Worm (Caenorhabditis elegans) whole organism, L3 larva: ENCODE measurements around the gene cept-2.

Source experiments
- R02D3.7 ChIP-seq: fragments of 150-350 bp; optimal IDR thresholded peaks from 2 replicates; lab custom pipeline; 2014; ENCODE audit warnings: missing biosample characterization, missing genetic modification characterization
- ZK546.5 ChIP-seq: sonication (generic microtip); optimal IDR thresholded peaks from 2 replicates; lab custom pipeline; 2017; ENCODE audit warnings: missing biosample characterization, missing genetic modification characterization
- ceh-16 ChIP-seq: sonication (generic microtip); optimal IDR thresholded peaks from 2 replicates; lab custom pipeline; 2017; ENCODE audit warnings: missing biosample characterization, missing genetic modification characterization
- ceh-28 ChIP-seq: fragments of 150-350 bp; optimal IDR thresholded peaks from 2 replicates; lab custom pipeline; 2014; ENCODE audit warnings: missing biosample characterization, missing genetic modification reagents, missing genetic modification characterization
- ceh-9 ChIP-seq: sonication (generic microtip); optimal IDR thresholded peaks from 2 replicates; lab custom pipeline; 2018; ENCODE audit warnings: missing biosample characterization, missing genetic modification characterization
- daf-12 ChIP-seq: fragments of 150-350 bp; optimal IDR thresholded peaks from 2 replicates; lab custom pipeline; 2014; ENCODE audit warnings: missing biosample characterization, missing genetic modification reagents, missing genetic modification characterization
- egl-27 ChIP-seq: sonication (generic microtip); optimal IDR thresholded peaks from 4 replicates; lab custom pipeline; 2017; ENCODE audit warnings: missing biosample characterization, missing genetic modification reagents, missing genetic modification characterization
- egl-5 ChIP-seq: fragments of 150-350 bp; optimal IDR thresholded peaks from 2 replicates; lab custom pipeline; 2017; ENCODE audit warnings: missing biosample characterization, missing genetic modification reagents, missing genetic modification characterization, inconsistent platforms
- elt-2 ChIP-seq: sonication (generic microtip); optimal IDR thresholded peaks from 2 replicates; lab custom pipeline; 2016; ENCODE audit warnings: missing genetic modification reagents, mild to moderate bottlenecking, missing genetic modification characterization, missing compliant biosample characterization
- elt-3 ChIP-seq, 3 experiments: fragments of 150-350 bp in 1 of 3; sonication (generic microtip) in 2 of 3; optimal IDR thresholded peaks; 2 replicates in 2 of 3; 4 replicates in 1 of 3; lab custom pipeline; 2014 to 2017; ENCODE audit warnings: missing biosample characterization in 3 of 3, missing genetic modification characterization in 3 of 3
- eor-1 ChIP-seq, 2 experiments: fragments of 150-350 bp; optimal IDR thresholded peaks; 2 replicates each; lab custom pipeline; 2014 to 2018; ENCODE audit warnings: missing biosample characterization in 2 of 2, missing genetic modification characterization in 2 of 2
- fkh-10 ChIP-seq: sonication (generic microtip); optimal IDR thresholded peaks from 2 replicates; lab custom pipeline; 2017; ENCODE audit warnings: missing biosample characterization, missing genetic modification reagents, missing genetic modification characterization
- fkh-2 ChIP-seq: fragments of 150-350 bp; optimal IDR thresholded peaks from 2 replicates; lab custom pipeline; 2014; ENCODE audit warnings: missing biosample characterization, missing genetic modification reagents, missing genetic modification characterization
- fos-1 ChIP-seq: fragments of 150-350 bp; optimal IDR thresholded peaks from 2 replicates; lab custom pipeline; 2014; ENCODE audit warnings: missing biosample characterization, missing genetic modification characterization
- jun-1 ChIP-seq: fragments of 150-350 bp; optimal IDR thresholded peaks from 2 replicates; lab custom pipeline; 2014; ENCODE audit warnings: missing biosample characterization, missing genetic modification reagents, missing genetic modification characterization
- lin-15B ChIP-seq: fragments of 150-350 bp; optimal IDR thresholded peaks from 2 replicates; lab custom pipeline; 2014; ENCODE audit warnings: missing biosample characterization, missing genetic modification characterization
- lin-39 ChIP-seq: fragments of 150-350 bp; optimal IDR thresholded peaks from 2 replicates; lab custom pipeline; 2018; ENCODE audit warnings: missing biosample characterization, missing genetic modification reagents, missing genetic modification characterization
- lsy-12 ChIP-seq: sonication (generic microtip); optimal IDR thresholded peaks from 2 replicates; lab custom pipeline; 2016; ENCODE audit warnings: mild to moderate bottlenecking, missing genetic modification characterization, missing compliant biosample characterization
- mdl-1 ChIP-seq: fragments of 150-350 bp; optimal IDR thresholded peaks from 2 replicates; lab custom pipeline; 2014; ENCODE audit warnings: missing biosample characterization, missing genetic modification characterization
- nfya-1 ChIP-seq: sonication (generic microtip); optimal IDR thresholded peaks from 2 replicates; lab custom pipeline; 2017; ENCODE audit warnings: missing genetic modification characterization, mild to moderate bottlenecking, missing compliant biosample characterization, antibody characterized with exemption, moderate library complexity; ENCODE audit not compliant: insufficient read depth
- nhr-12 ChIP-seq: fragments of 150-350 bp; optimal IDR thresholded peaks from 2 replicates; lab custom pipeline; 2014; ENCODE audit warnings: missing biosample characterization, missing genetic modification characterization
- nhr-25 ChIP-seq: sonication (generic microtip); optimal IDR thresholded peaks from 2 replicates; lab custom pipeline; 2017; ENCODE audit warnings: missing biosample characterization, missing genetic modification characterization
- nhr-43 ChIP-seq: sonication (generic microtip); optimal IDR thresholded peaks from 2 replicates; lab custom pipeline; 2016; ENCODE audit warnings: mild to moderate bottlenecking, missing genetic modification characterization, missing compliant biosample characterization; ENCODE audit not compliant: poor library complexity, severe bottlenecking
- nhr-67 ChIP-seq: fragments of 150-350 bp; optimal IDR thresholded peaks from 2 replicates; lab custom pipeline; 2014; ENCODE audit warnings: missing biosample characterization, missing genetic modification characterization
- nhr-77 ChIP-seq: fragments of 150-350 bp; optimal IDR thresholded peaks from 2 replicates; lab custom pipeline; 2014; ENCODE audit warnings: missing biosample characterization, missing genetic modification characterization
- pha-4 ChIP-seq: fragments of 150-350 bp; optimal IDR thresholded peaks from 2 replicates; lab custom pipeline; 2014; ENCODE audit warnings: missing biosample characterization, missing genetic modification reagents, missing genetic modification characterization
- sea-2 ChIP-seq: fragments of 150-350 bp; sonication (generic microtip); optimal IDR thresholded peaks from 4 replicates; lab custom pipeline; 2014; ENCODE audit warnings: missing biosample characterization, missing genetic modification reagents, missing genetic modification characterization
- skn-1 ChIP-seq: fragments of 150-350 bp; optimal IDR thresholded peaks from 2 replicates; lab custom pipeline; 2014; ENCODE audit warnings: missing biosample characterization, missing genetic modification characterization
- snpc-4 ChIP-seq: fragments of 150-350 bp; optimal IDR thresholded peaks from 2 replicates; lab custom pipeline; 2014; ENCODE audit warnings: missing biosample characterization, missing genetic modification characterization
- tbx-2 ChIP-seq: sonication (generic microtip); optimal IDR thresholded peaks from 2 replicates; lab custom pipeline; 2016; ENCODE audit warnings: mild to moderate bottlenecking, missing genetic modification characterization, missing compliant biosample characterization
- unc-39 ChIP-seq: sonication (generic microtip); optimal IDR thresholded peaks from 4 replicates; lab custom pipeline; 2017; ENCODE audit warnings: missing biosample characterization, missing genetic modification characterization
- ztf-11 ChIP-seq: fragments of 150-350 bp; optimal IDR thresholded peaks from 2 replicates; lab custom pipeline; 2014; ENCODE audit warnings: missing biosample characterization, missing genetic modification characterization

The cept-2 gene

ce11 chrV:14355738-14356368 lies 8.3 kb downstream of the cept-2 start, which contains the start of gene cyn-1 (continued):
- TF ChIP-seq mdl-1 (tag; lab: Kevin White, UChicago), result no peak
- TF ChIP-seq elt-3 (tag; optimal IDR thresholded peaks at IDR 0.05; lab: Kevin White, UChicago), result no peak
- TF ChIP-seq fkh-10 (GFP tag; lab: Kevin White, UChicago), result peak; percentile 38
- TF ChIP-seq tbx-2 (tag; lab: Kevin White, UChicago), result peak; percentile 69
- no peak for TF ChIP-seq ceh-16 (tag; lab: Kevin White, UChicago)
- peak; percentile 77 for TF ChIP-seq lsy-12 (tag; lab: Kevin White, UChicago)
- TF ChIP-seq ZK546.5 (tag; lab: Kevin White, UChicago), result no peak
- peak; percentile 28 for TF ChIP-seq lin-39 (tag; lab: Kevin White, UChicago)
- TF ChIP-seq nhr-77 (tag; lab: Kevin White, UChicago), result peak; percentile 14
- TF ChIP-seq jun-1 (tag; lab: Kevin White, UChicago), result peak; percentile 77
- no peak for TF ChIP-seq nhr-12
- peak; percentile 72 for TF ChIP-seq R02D3.7 (tag; lab: Kevin White, UChicago)
- TF ChIP-seq sea-2 (GFP tag; lab: Kevin White, UChicago), result no peak
- no peak for TF ChIP-seq fkh-2 (tag; lab: Kevin White, UChicago)
- TF ChIP-seq ceh-28 (tag; lab: Kevin White, UChicago), result peak; percentile 68
- TF ChIP-seq ceh-9 (tag; lab: Kevin White, UChicago), result no peak
- peak; percentile 94 for TF ChIP-seq nfya-1 (tag; lab: Kevin White, UChicago)
- TF ChIP-seq skn-1 (tag; lab: Kevin White, UChicago), result no peak
- no peak for TF ChIP-seq fos-1 (tag; lab: Kevin White, UChicago)
- peak; percentile 35 for TF ChIP-seq nhr-25 (tag; lab: Kevin White, UChicago)
- peak; percentile 87 for TF ChIP-seq egl-5 (tag; lab: Kevin White, UChicago)

- TF ChIP-seq nfya-1 (tag; lab: Kevin White, UChicago), result peak; percentile 86
Observed at ce11 chrV:14357347-14357746, 9.8 kb downstream of the cept-2 start.

DNA sequence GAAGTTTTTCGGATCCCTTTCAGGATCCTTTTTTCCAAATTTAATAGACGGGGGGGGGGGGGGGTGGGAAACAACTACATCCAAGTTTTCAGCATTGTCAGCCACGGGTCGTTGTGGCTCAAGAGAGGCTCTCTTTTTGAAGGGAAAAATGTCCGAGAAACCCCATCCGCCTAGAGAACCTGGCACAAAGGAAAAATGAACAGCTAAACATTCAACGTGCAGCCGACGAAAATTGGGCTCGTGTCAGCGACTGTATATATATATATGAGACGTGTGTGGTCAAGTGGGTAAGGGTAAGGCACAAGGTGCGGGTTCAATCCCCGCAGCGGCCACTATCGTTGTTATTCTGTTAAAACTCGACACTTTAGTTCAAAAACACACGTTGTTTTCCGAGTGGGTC lies 11.0 kb downstream of the cept-2 start, which contains the start of gene Y49A3A.4:
Gene Y49A3A.4, minus strand, starts transcription at position 314 of the 400 bp plus-strand sequence.
- TF ChIP-seq ztf-11 (tag; lab: Kevin White, UChicago) (no peak), pha-4 (no peak), snpc-4 (peak; percentile 77), fkh-2 (tag; lab: Kevin White, UChicago) (no peak), nhr-67 (tag; lab: Kevin White, UChicago) (no peak), nfya-1 (tag; lab: Kevin White, UChicago) (peak; percentile 14), elt-2 (tag; lab: Kevin White, UChicago) (peak; percentile 11), unc-39 (tag; lab: Kevin White, UChicago) (no peak), fos-1 (tag; lab: Kevin White, UChicago) (no peak)

- TF ChIP-seq fkh-10 (GFP tag; lab: Kevin White, UChicago) (no peak), nhr-43 (tag; lab: Kevin White, UChicago) (no peak), nhr-77 (tag; lab: Kevin White, UChicago) (no peak), daf-12 (tag; lab: Kevin White, UChicago) (no peak), eor-1 (tag; optimal IDR thresholded peaks at IDR 0.05; lab: Kevin White, UChicago) (no peak), R02D3.7 (tag; lab: Kevin White, UChicago) (no peak), egl-27 (tag; lab: Kevin White, UChicago) (no peak), lin-15B (tag; lab: Kevin White, UChicago) (no peak)
Observed at ce11 chrV:14361973-14362372, 14.4 kb downstream of the cept-2 start.
